Fruit fly (Drosophila melanogaster) whole organism, embryonic: ENCODE results near the gene dgt2.

ENCODE experiments used
- Abd-B ChIP-seq: fragments of 200-800 bp; sonication (Bioruptor generic); optimal IDR thresholded peaks from 2 replicates; lab custom pipeline; 2018; ENCODE audit warnings: missing biosample characterization, mild to moderate bottlenecking, missing genetic modification characterization, moderate library complexity
- Adf1 ChIP-seq: fragments of 200-800 bp; sonication (Bioruptor generic); IDR thresholded peaks from 2 replicates; pipeline ENCODE4 v1.3.6; 2022; ENCODE audit warnings: missing biosample characterization, missing genetic modification characterization
- C15 ChIP-seq: fragments of 200-800 bp; sonication (Bioruptor generic); IDR thresholded peaks from 3 replicates; pipeline ENCODE4 v1.3.6; 2022; ENCODE audit warnings: missing biosample characterization, missing genetic modification characterization
- CG10209 ChIP-seq: fragments of 200-800 bp; sonication (Bioruptor generic); optimal IDR thresholded peaks from 3 replicates; lab custom pipeline; 2017; ENCODE audit warnings: missing biosample characterization, mild to moderate bottlenecking, missing genetic modification characterization, missing genetic modification reagents
- CG11504 ChIP-seq: fragments of 200-800 bp; sonication (Bioruptor generic); optimal IDR thresholded peaks from 3 replicates; lab custom pipeline; 2019; ENCODE audit warnings: missing biosample characterization, mild to moderate bottlenecking, missing genetic modification characterization, moderate library complexity
- CG15514 ChIP-seq: fragments of 200-800 bp; sonication (Bioruptor generic); optimal IDR thresholded peaks from 3 replicates; lab custom pipeline; 2017; ENCODE audit warnings: missing biosample characterization, missing genetic modification characterization, mild to moderate bottlenecking, moderate library complexity, missing genetic modification reagents
- CG16813 ChIP-seq: fragments of 200-800 bp; sonication (Bioruptor generic); IDR thresholded peaks from 3 replicates; pipeline ENCODE4 v1.3.6; 2022; ENCODE audit warnings: missing biosample characterization, missing genetic modification characterization; ENCODE audit not compliant: partially characterized antibody
- CG16863 ChIP-seq: fragments of 200-800 bp; sonication (Bioruptor generic); optimal IDR thresholded peaks from 3 replicates; lab custom pipeline; 2016; ENCODE audit warnings: missing biosample characterization, missing genetic modification characterization
- CG1792 ChIP-seq: fragments of 200-800 bp; sonication (Bioruptor generic); optimal IDR thresholded peaks from 2 replicates; lab custom pipeline; 2016; ENCODE audit warnings: missing biosample characterization, missing genetic modification characterization
- CG30020 ChIP-seq: fragments of 200-800 bp; optimal IDR thresholded peaks from 2 replicates; lab custom pipeline; 2019; ENCODE audit warnings: missing biosample characterization, mild to moderate bottlenecking, missing genetic modification characterization, moderate library complexity
- CG4282 ChIP-seq: fragments of 200-800 bp; sonication (Bioruptor generic); optimal IDR thresholded peaks from 2 replicates; lab custom pipeline; 2016; ENCODE audit warnings: missing biosample characterization, missing genetic modification characterization
- CG4404 ChIP-seq: fragments of 200-800 bp; sonication (Bioruptor generic); IDR thresholded peaks from 2 replicates; pipeline ENCODE4 v1.3.6; 2022; ENCODE audit warnings: missing biosample characterization, missing genetic modification characterization
- CG5180 ChIP-seq: fragments of 200-800 bp; sonication (Bioruptor generic); optimal IDR thresholded peaks from 3 replicates; lab custom pipeline; 2017; ENCODE audit warnings: missing biosample characterization, missing genetic modification characterization, mild to moderate bottlenecking, moderate library complexity, missing genetic modification reagents
- CG6689 ChIP-seq: fragments of 200-800 bp; sonication (Bioruptor generic); IDR thresholded peaks from 2 replicates; pipeline ENCODE4 v1.3.6; 2022; ENCODE audit warnings: missing biosample characterization, missing genetic modification characterization
- CG8765 ChIP-seq: fragments of 200-800 bp; sonication (Bioruptor generic); IDR thresholded peaks from 2 replicates; pipeline ENCODE4 v1.3.6; 2022; ENCODE audit warnings: missing biosample characterization, missing genetic modification characterization
- CG8924 ChIP-seq: fragments of 200-800 bp; optimal IDR thresholded peaks from 3 replicates; lab custom pipeline; 2019; ENCODE audit warnings: missing biosample characterization, mild to moderate bottlenecking, missing genetic modification characterization, moderate library complexity
- CHES-1-like ChIP-seq: fragments of 200-800 bp; sonication (Bioruptor generic); optimal IDR thresholded peaks from 2 replicates; lab custom pipeline; 2016; ENCODE audit warnings: missing biosample characterization, missing genetic modification characterization
- Chrac-16 ChIP-seq: fragments of 200-800 bp; sonication (Bioruptor generic); optimal IDR thresholded peaks from 3 replicates; lab custom pipeline; 2016; ENCODE audit warnings: missing biosample characterization, missing genetic modification characterization
- D ChIP-seq, 2 experiments: fragments of 200-800 bp in 1 of 2; fragments of >200 bp in 1 of 2; sonication (Bioruptor generic) in 1 of 2; optimal IDR thresholded peaks; 2 replicates in 1 of 2; 3 replicates in 1 of 2; lab custom pipeline; 2017; ENCODE audit warnings: mild to moderate bottlenecking in 1 of 2, missing biosample characterization in 1 of 2, missing genetic modification characterization in 1 of 2, missing genetic modification reagents in 1 of 2
- Dad ChIP-seq: fragments of 200-800 bp; sonication (Bioruptor generic); optimal IDR thresholded peaks from 3 replicates; lab custom pipeline; 2016; ENCODE audit warnings: missing biosample characterization, missing genetic modification characterization
- Dbx ChIP-seq: fragments of 200-800 bp; sonication (Bioruptor generic); IDR thresholded peaks from 3 replicates; pipeline ENCODE4 v1.3.6; 2022; ENCODE audit warnings: missing biosample characterization, missing genetic modification characterization
- Dp ChIP-seq: fragments of 200-800 bp; sonication (Bioruptor generic); optimal IDR thresholded peaks from 2 replicates; lab custom pipeline; 2018; ENCODE audit warnings: missing biosample characterization, mild to moderate bottlenecking, missing genetic modification characterization, moderate library complexity
- Drgx ChIP-seq: fragments of 200-800 bp; sonication (Bioruptor generic); IDR thresholded peaks from 2 replicates; pipeline ENCODE4 v1.3.6; 2022; ENCODE audit warnings: missing biosample characterization, missing genetic modification characterization
- Eip74EF ChIP-seq, 2 experiments: fragments of 200-800 bp in 1 of 2; fragments of >200 bp in 1 of 2; sonication (Bioruptor generic) in 1 of 2; optimal IDR thresholded peaks; 2 replicates each; lab custom pipeline; 2017 to 2019; ENCODE audit warnings: missing biosample characterization in 2 of 2, missing genetic modification characterization in 2 of 2, mild to moderate bottlenecking in 1 of 2, moderate library complexity in 1 of 2
- Fer1 ChIP-seq: fragments of 200-800 bp; sonication (Bioruptor generic); optimal IDR thresholded peaks from 2 replicates; lab custom pipeline; 2017; ENCODE audit warnings: missing biosample characterization, mild to moderate bottlenecking, missing genetic modification characterization
- HmgD ChIP-seq: fragments of 200-800 bp; sonication (Bioruptor generic); optimal IDR thresholded peaks from 3 replicates; lab custom pipeline; 2016; ENCODE audit warnings: missing biosample characterization, missing genetic modification characterization
- Hr78 ChIP-seq, 2 experiments: fragments of 200-800 bp in 1 of 2; fragments of >200 bp in 1 of 2; sonication (Bioruptor generic) in 1 of 2; optimal IDR thresholded peaks; 2 replicates each; lab custom pipeline; 2017 to 2019; ENCODE audit warnings: missing biosample characterization in 2 of 2, missing genetic modification characterization in 2 of 2, mild to moderate bottlenecking in 1 of 2, moderate library complexity in 1 of 2
- MTF-1 ChIP-seq: fragments of 200-800 bp; sonication (Bioruptor generic); optimal IDR thresholded peaks from 2 replicates; lab custom pipeline; 2018; ENCODE audit warnings: missing biosample characterization, mild to moderate bottlenecking, missing genetic modification characterization, borderline replicate concordance
- NC2β ChIP-seq: fragments of 200-800 bp; sonication (Bioruptor generic); optimal IDR thresholded peaks from 2 replicates; lab custom pipeline; 2016; ENCODE audit warnings: missing biosample characterization, missing genetic modification characterization
- NK7.1 ChIP-seq: fragments of 200-800 bp; sonication (Bioruptor generic); optimal IDR thresholded peaks from 3 replicates; lab custom pipeline; 2016; ENCODE audit warnings: missing biosample characterization, missing genetic modification characterization
- Neu2 ChIP-seq: fragments of 200-800 bp; sonication (Bioruptor generic); optimal IDR thresholded peaks from 3 replicates; lab custom pipeline; 2016; ENCODE audit warnings: missing biosample characterization, missing genetic modification characterization, borderline replicate concordance
- Pdp1 ChIP-seq, 2 experiments: fragments of 200-800 bp; sonication (Bioruptor generic); optimal IDR thresholded peaks; 3 replicates each; lab custom pipeline; 2016; ENCODE audit warnings: missing biosample characterization in 2 of 2, missing genetic modification characterization in 2 of 2, mild to moderate bottlenecking in 1 of 2, moderate library complexity in 1 of 2
- Rfx ChIP-seq: fragments of 200-800 bp; sonication (Bioruptor generic); IDR thresholded peaks from 2 replicates; pipeline ENCODE4 v1.3.6; 2022; ENCODE audit warnings: missing biosample characterization, missing genetic modification characterization
- ap ChIP-seq: fragments of 200-800 bp; sonication (Bioruptor generic); IDR thresholded peaks from 2 replicates; pipeline ENCODE4 v1.3.6; 2022; ENCODE audit warnings: missing biosample characterization, missing genetic modification characterization
- ase ChIP-seq: fragments of 200-800 bp; sonication (Bioruptor generic); IDR thresholded peaks from 3 replicates; pipeline ENCODE4 v1.3.6; 2022; ENCODE audit warnings: missing biosample characterization, missing genetic modification characterization
- bigmax ChIP-seq: fragments of 200-800 bp; sonication (Bioruptor generic); optimal IDR thresholded peaks from 2 replicates; lab custom pipeline; 2018; ENCODE audit warnings: missing biosample characterization, mild to moderate bottlenecking, missing genetic modification characterization
- chif ChIP-seq, 2 experiments: fragments of 200-800 bp; sonication (Bioruptor generic); optimal IDR thresholded peaks; 3 replicates each; lab custom pipeline; 2016; ENCODE audit warnings: missing biosample characterization in 2 of 2, missing genetic modification characterization in 2 of 2
- dimm ChIP-seq: fragments of 200-800 bp; sonication (Bioruptor generic); IDR thresholded peaks from 2 replicates; pipeline ENCODE4 v1.3.6; 2022; ENCODE audit warnings: missing biosample characterization, missing genetic modification characterization
- dmrt99B ChIP-seq: fragments of 200-800 bp; sonication (Bioruptor generic); optimal IDR thresholded peaks from 2 replicates; lab custom pipeline; 2018; ENCODE audit warnings: missing biosample characterization, mild to moderate bottlenecking, missing genetic modification characterization, moderate library complexity
- eve ChIP-seq, 2 experiments: fragments of >200 bp; optimal IDR thresholded peaks; 2 replicates each; lab custom pipeline; 2017; ENCODE audit warnings: missing biosample characterization in 2 of 2, missing genetic modification characterization in 2 of 2
- exex ChIP-seq: fragments of 200-800 bp; sonication (Bioruptor generic); optimal IDR thresholded peaks from 4 replicates; lab custom pipeline; 2018; ENCODE audit warnings: missing biosample characterization, mild to moderate bottlenecking, missing genetic modification characterization, moderate library complexity
- gt ChIP-seq: fragments of 200-800 bp; sonication (Bioruptor generic); IDR thresholded peaks from 2 replicates; pipeline ENCODE4 v1.3.6; 2022; ENCODE audit warnings: missing biosample characterization, missing genetic modification characterization
- inv ChIP-seq: fragments of 200-800 bp; sonication (Bioruptor generic); IDR thresholded peaks from 2 replicates; pipeline ENCODE4 v1.3.6; 2022; ENCODE audit warnings: missing biosample characterization, missing genetic modification characterization; ENCODE audit not compliant: partially characterized antibody
- lbe ChIP-seq: fragments of 200-800 bp; sonication (Bioruptor generic); optimal IDR thresholded peaks from 2 replicates; lab custom pipeline; 2016; ENCODE audit warnings: missing biosample characterization, mild to moderate bottlenecking, missing genetic modification characterization
- lov ChIP-seq, 2 experiments: fragments of 200-800 bp in 1 of 2; fragments of >200 bp in 1 of 2; sonication (Bioruptor generic) in 1 of 2; IDR thresholded peaks in 1 of 2; optimal IDR thresholded peaks in 1 of 2; 2 replicates in 1 of 2; 3 replicates in 1 of 2; pipeline versions ENCODE4 v1.3.6 to Lab custom; 2017 to 2022; ENCODE audit warnings: missing biosample characterization in 1 of 2, missing genetic modification characterization in 1 of 2
- otp ChIP-seq: fragments of 200-800 bp; sonication (Bioruptor generic); IDR thresholded peaks from 3 replicates; pipeline ENCODE4, ENCODE4 v1.3.6; 2022; ENCODE audit warnings: missing biosample characterization, missing genetic modification characterization
- ttk ChIP-seq: fragments of 200-800 bp; sonication (Bioruptor generic); IDR thresholded peaks from 2 replicates; pipeline ENCODE4 v2.1.2; 2022; ENCODE audit warnings: missing biosample characterization, missing genetic modification characterization
- zf30C ChIP-seq: fragments of 200-800 bp; sonication (Bioruptor generic); optimal IDR thresholded peaks from 3 replicates; lab custom pipeline; 2018; ENCODE audit warnings: missing biosample characterization, mild to moderate bottlenecking, missing genetic modification characterization
- zfh2 ChIP-seq: fragments of 200-800 bp; sonication (Bioruptor generic); optimal IDR thresholded peaks from 2 replicates; lab custom pipeline; 2016; ENCODE audit warnings: missing biosample characterization, missing genetic modification characterization

The dgt2 gene

DNA sequence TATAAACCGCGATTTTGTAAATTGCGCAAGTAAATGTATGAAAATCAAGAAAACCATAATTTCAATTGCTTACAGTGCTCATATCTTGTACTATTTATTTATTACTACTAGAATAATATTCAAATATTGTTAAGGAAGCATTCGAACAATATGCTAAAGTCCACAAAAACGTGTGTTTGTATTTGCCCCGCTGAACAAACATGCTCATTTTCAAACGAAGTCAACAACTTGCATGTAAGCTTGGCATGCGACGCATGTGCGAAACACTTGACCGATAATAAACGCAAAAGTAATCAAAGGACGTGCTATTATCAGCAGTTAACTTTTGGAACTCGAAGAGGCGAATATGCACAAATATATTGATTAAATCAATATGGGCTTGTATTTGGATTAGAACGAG lies 31.5 kb downstream of the dgt2 start (continued):
- TF ChIP-seq lov (optimal IDR thresholded peaks at IDR 0.05; lab: Kevin White, UChicago) (no peak), lov (GFP tag; IDR thresholded peaks at IDR 0.05; lab: Robert Waterston, UW) (no peak), Rfx (GFP tag; lab: Robert Waterston, UW) (peak; percentile 74; the same call in 1 of the 2 replicates), ap (GFP tag; lab: Robert Waterston, UW) (no peak), CG6689 (no peak), chif (GFP tag; optimal IDR thresholded peaks at IDR 0.05; lab: Kevin White, UChicago) (peak; percentile 7 to 40), ase (GFP tag; lab: Robert Waterston, UW) (no peak), Dad (GFP tag; lab: Kevin White, UChicago) (no peak), eve (GFP tag; optimal IDR thresholded peaks at IDR 0.05; lab: Kevin White, UChicago) (no peak), CG16863 (GFP tag; lab: Kevin White, UChicago) (peak; percentile 37), CG8765 (GFP tag; lab: Robert Waterston, UW) (no peak), CHES-1-like (GFP tag; lab: Kevin White, UChicago) (no peak), Dp (GFP tag; lab: Kevin White, UChicago) (no peak), CG11504 (tag; lab: Kevin White, UChicago) (peak; percentile 46), CG15514 (GFP tag; lab: Kevin White, UChicago) (peak; percentile 75), dmrt99B (tag; lab: Kevin White, UChicago) (no peak), CG4282 (GFP tag; lab: Kevin White, UChicago) (no peak), Fer1 (GFP tag; lab: Kevin White, UChicago) (peak; percentile 59), Dbx (GFP tag; lab: Robert Waterston, UW) (peak; percentile 58; the same call in 1 of the 3 replicates), CG8924 (tag; lab: Kevin White, UChicago) (peak; percentile 59), otp (GFP tag; lab: Robert Waterston, UW) (no peak; the same call in 2 of the 3 replicates), zf30C (no peak), CG16813 (GFP tag; lab: Robert Waterston, UW) (no peak), Drgx (GFP tag; lab: Robert Waterston, UW) (no peak), gt (GFP tag; lab: Robert Waterston, UW) (no peak), CG4404 (GFP tag; lab: Robert Waterston, UW) (no peak), CG5180 (GFP tag; lab: Kevin White, UChicago) (no peak), exex (tag; lab: Kevin White, UChicago) (peak; percentile 4), bigmax (GFP tag; lab: Kevin White, UChicago) (no peak), Hr78 (GFP tag; optimal IDR thresholded peaks at IDR 0.05; lab: Kevin White, UChicago) (no peak), ttk (no peak), Abd-B (GFP tag; lab: Kevin White, UChicago) (no peak), Chrac-16 (no peak), MTF-1 (GFP tag; lab: Kevin White, UChicago) (peak; percentile 78), lbe (GFP tag; lab: Kevin White, UChicago) (no peak), D (optimal IDR thresholded peaks at IDR 0.05; lab: Kevin White, UChicago) (no peak), D (GFP tag; optimal IDR thresholded peaks at IDR 0.05; lab: Kevin White, UChicago) (no peak), inv (GFP tag; lab: Robert Waterston, UW) (no peak), NK7.1 (GFP tag; lab: Kevin White, UChicago) (no peak), CG30020 (tag; lab: Kevin White, UChicago) (no peak), CG1792 (GFP tag; lab: Kevin White, UChicago) (peak; percentile 20), dimm (GFP tag; lab: Robert Waterston, UW) (no peak), HmgD (no peak), Adf1 (GFP tag; lab: Robert Waterston, UW) (peak; percentile 46; the same call in 1 of the 2 replicates), Eip74EF (GFP tag; optimal IDR thresholded peaks at IDR 0.05; lab: Kevin White, UChicago) (peak in 1 of 2 experiments; percentile 79), zfh2 (GFP tag; lab: Kevin White, UChicago) (no peak), C15 (GFP tag; lab: Robert Waterston, UW) (no peak; the same call in 2 of the 3 replicates), NC2β (peak; percentile 52), Neu2 (GFP tag; lab: Kevin White, UChicago) (no peak), Pdp1 (GFP tag; optimal IDR thresholded peaks at IDR 0.05; lab: Kevin White, UChicago) (no peak), CG10209 (GFP tag; lab: Kevin White, UChicago) (peak; percentile 83)
